Worm (Caenorhabditis elegans): ENCODE measurements around the gene B0244.9.

The B0244.9 gene

ce11 chrIII:5727827-5728226, 3.0 kb downstream of the B0244.9 start, which contains the start of gene egg-1:
TSS of gene egg-1 (plus strand) at chrIII:5728180.
- TF ChIP-seq unc-86 (tag; optimal IDR thresholded peaks at IDR 0.05) (no peak), C04F5.9 (tag; optimal IDR thresholded peaks at IDR 0.05) (no peak), rnt-1 (tag; optimal IDR thresholded peaks at IDR 0.05) (no peak), xbp-1 (tag; optimal IDR thresholded peaks at IDR 0.05) (no peak), grh-1 (GFP tag; IDR thresholded peaks at IDR 0.05) (no peak), efl-1 (optimal IDR thresholded peaks at IDR 0.05) (no peak), efl-1 (GFP tag; optimal IDR thresholded peaks at IDR 0.05 in 1 of 2) (no peak), aly-2 (tag; optimal IDR thresholded peaks at IDR 0.05) (no peak), hlh-4 (tag; optimal IDR thresholded peaks at IDR 0.05) (no peak), pag-3 (tag; optimal IDR thresholded peaks at IDR 0.05; ENCODE audit: borderline replicate concordance, insufficient read depth) (no peak), fkh-10 (GFP tag; optimal IDR thresholded peaks at IDR 0.05) (no peak), jun-1 (tag; optimal IDR thresholded peaks at IDR 0.05) (no peak), efl-3 (GFP tag; optimal IDR thresholded peaks at IDR 0.05) (no peak), snpc-4 (tag; optimal IDR thresholded peaks at IDR 0.05) (no peak), nhr-19 (GFP tag; conservative IDR thresholded peaks at IDR 0.05) (no peak), unc-30 (tag; optimal IDR thresholded peaks at IDR 0.05) (no peak), ets-5 (GFP tag; IDR thresholded peaks at IDR 0.05) (no peak), tbx-2 (tag; optimal IDR thresholded peaks at IDR 0.05) (no peak), zag-1 (tag; optimal IDR thresholded peaks at IDR 0.05) (no peak)

- TF ChIP-seq efl-1 (optimal IDR thresholded peaks at IDR 0.05) (no peak), efl-1 (GFP tag; optimal IDR thresholded peaks at IDR 0.05 in 1 of 2) (no peak), F16B12.6 (tag; optimal IDR thresholded peaks at IDR 0.05) (no peak), sptf-1 (tag; optimal IDR thresholded peaks at IDR 0.05) (no peak), blmp-1 (tag; optimal IDR thresholded peaks at IDR 0.05) (no peak), tlp-1 (tag; optimal IDR thresholded peaks at IDR 0.05) (no peak), zag-1 (tag; optimal IDR thresholded peaks at IDR 0.05) (no peak), lin-39 (tag; optimal IDR thresholded peaks at IDR 0.05) (no peak), nhr-237 (tag; optimal IDR thresholded peaks at IDR 0.05) (no peak), ceh-90 (tag; optimal IDR thresholded peaks at IDR 0.05) (no peak), pqm-1 (tag; optimal IDR thresholded peaks at IDR 0.05) (no peak), unc-130 (tag; optimal IDR thresholded peaks at IDR 0.05) (no peak)
These were observed 8.3 kb downstream of the B0244.9 start, which contains the start of gene wrm-1 for ce11 chrIII:5722550-5722949. TSS of gene wrm-1 (plus strand) at chrIII:5722850.

ce11 chrIII:5721888-5722287, 8.9 kb downstream of the B0244.9 start:
- TF ChIP-seq C04F5.9 (tag; optimal IDR thresholded peaks at IDR 0.05) (peak; percentile 79), C16A3.4 (tag; optimal IDR thresholded peaks at IDR 0.05) (peak; percentile 45), irx-1 (tag; optimal IDR thresholded peaks at IDR 0.05) (peak; percentile 92), efl-1 (optimal IDR thresholded peaks at IDR 0.05) (peak; percentile 91 to 93), efl-1 (GFP tag; optimal IDR thresholded peaks at IDR 0.05 in 1 of 2) (peak; percentile 90 to 99), blmp-1 (tag; optimal IDR thresholded peaks at IDR 0.05) (no peak), unc-30 (tag; optimal IDR thresholded peaks at IDR 0.05) (no peak), hpl-2 (GFP tag; optimal IDR thresholded peaks at IDR 0.05) (no peak), nhr-47 (tag; optimal IDR thresholded peaks at IDR 0.05) (peak; percentile 88), lin-15B (tag; optimal IDR thresholded peaks at IDR 0.05) (peak; percentile 4), unc-62 (GFP tag; optimal IDR thresholded peaks at IDR 0.05) (no peak), nhr-90 (tag; optimal IDR thresholded peaks at IDR 0.05; ENCODE audit: poor library complexity) (peak; percentile 93), fkh-4 (tag; optimal IDR thresholded peaks at IDR 0.05; ENCODE audit: borderline replicate concordance) (peak; percentile 93), fos-1 (tag; optimal IDR thresholded peaks at IDR 0.05) (peak; percentile 28), xbp-1 (tag; optimal IDR thresholded peaks at IDR 0.05) (peak; percentile 85), ceh-82 (tag; optimal IDR thresholded peaks at IDR 0.05) (peak; percentile 45 to 66 (median 60)), egl-27 (tag; optimal IDR thresholded peaks at IDR 0.05) (no peak), ets-5 (GFP tag; IDR thresholded peaks at IDR 0.05) (no peak), lin-35 (GFP tag; optimal IDR thresholded peaks at IDR 0.05) (peak; percentile 86 to 92), snu-23 (GFP tag; optimal IDR thresholded peaks at IDR 0.05) (peak; percentile 83), fkh-8 (tag; optimal IDR thresholded peaks at IDR 0.05) (peak; percentile 55), nhr-11 (tag; optimal IDR thresholded peaks at IDR 0.05) (peak; percentile 34), ceh-88 (GFP tag; IDR thresholded peaks at IDR 0.05) (no peak), nhr-85 (tag) (peak; percentile 89), tlp-1 (tag; optimal IDR thresholded peaks at IDR 0.05) (no peak), nhr-77 (tag; optimal IDR thresholded peaks at IDR 0.05) (peak; percentile 22), sox-4 (tag; optimal IDR thresholded peaks at IDR 0.05) (peak; percentile 93), hlh-17 (GFP tag; optimal IDR thresholded peaks at IDR 0.05; ENCODE audit: borderline replicate concordance) (no peak), lin-13 (GFP tag; optimal IDR thresholded peaks at IDR 0.05) (peak; percentile 66), sup-37 (GFP tag; optimal IDR thresholded peaks at IDR 0.05) (peak; percentile 52), nhr-28 (tag; optimal IDR thresholded peaks at IDR 0.05) (no peak)
